Fruit fly (Drosophila melanogaster) whole organism, prepupa: ENCODE measurements around the gene Fmr1.

Source experiments
- Blimp-1 ChIP-seq: fragments of 200-800 bp; sonication (Bioruptor generic); optimal IDR thresholded peaks from 3 replicates; lab custom pipeline; 2017; ENCODE audit warnings: missing biosample characterization, missing genetic modification characterization, mild to moderate bottlenecking, moderate library complexity, missing genetic modification reagents
- CG10631 ChIP-seq: fragments of 200-800 bp; sonication (Bioruptor generic); optimal IDR thresholded peaks from 2 replicates; lab custom pipeline; 2016; ENCODE audit warnings: missing biosample characterization, missing genetic modification characterization
- CG10669 ChIP-seq: fragments of 200-800 bp; sonication (Bioruptor generic); optimal IDR thresholded peaks from 3 replicates; lab custom pipeline; 2018; ENCODE audit warnings: missing biosample characterization, mild to moderate bottlenecking, missing genetic modification characterization, moderate library complexity
- CG11294 ChIP-seq: fragments of 200-800 bp; sonication (Bioruptor generic); IDR thresholded peaks from 2 replicates; pipeline ENCODE4 v1.3.6; 2022; ENCODE audit warnings: missing biosample characterization, missing genetic modification characterization
- CG1621 ChIP-seq: fragments of 200-800 bp; sonication (Bioruptor generic); optimal IDR thresholded peaks from 3 replicates; lab custom pipeline; 2018; ENCODE audit warnings: missing biosample characterization, mild to moderate bottlenecking, missing genetic modification characterization
- CG3032 ChIP-seq: fragments of 200-800 bp; optimal IDR thresholded peaks from 2 replicates; lab custom pipeline; 2019; ENCODE audit warnings: missing biosample characterization, mild to moderate bottlenecking, missing genetic modification characterization, moderate library complexity
- CG3919 ChIP-seq: fragments of 200-800 bp; sonication (Bioruptor generic); optimal IDR thresholded peaks from 3 replicates; lab custom pipeline; 2016; ENCODE audit warnings: missing biosample characterization, missing genetic modification characterization
- CG6163 ChIP-seq: fragments of 200-800 bp; sonication (Bioruptor generic); IDR thresholded peaks from 3 replicates; pipeline ENCODE4 v1.3.6; 2022; ENCODE audit warnings: missing biosample characterization, missing genetic modification characterization
- CG6276 ChIP-seq: fragments of 200-800 bp; sonication (Bioruptor generic); optimal IDR thresholded peaks from 2 replicates; lab custom pipeline; 2017; ENCODE audit warnings: missing biosample characterization, mild to moderate bottlenecking, missing genetic modification characterization
- CG6792 ChIP-seq: fragments of 200-800 bp; sonication (Bioruptor generic); optimal IDR thresholded peaks from 3 replicates; lab custom pipeline; 2016; ENCODE audit warnings: missing biosample characterization, missing genetic modification characterization
- CG6808 ChIP-seq: fragments of 200-800 bp; sonication (Bioruptor generic); optimal IDR thresholded peaks from 3 replicates; lab custom pipeline; 2017; ENCODE audit warnings: missing biosample characterization, missing genetic modification characterization, mild to moderate bottlenecking, moderate library complexity, missing genetic modification reagents
- CG7368 ChIP-seq: fragments of 200-800 bp; sonication (Bioruptor generic); optimal IDR thresholded peaks from 3 replicates; lab custom pipeline; 2016; ENCODE audit warnings: missing biosample characterization, missing genetic modification characterization
- CG8632 ChIP-seq: fragments of 200-800 bp; sonication (Bioruptor generic); optimal IDR thresholded peaks from 3 replicates; lab custom pipeline; 2016; ENCODE audit warnings: missing biosample characterization, missing genetic modification characterization
- Eip75B ChIP-seq: fragments of 200-800 bp; sonication (Bioruptor generic); optimal IDR thresholded peaks from 3 replicates; lab custom pipeline; 2016; ENCODE audit warnings: missing biosample characterization, missing genetic modification characterization
- Eip93F ChIP-seq: fragments of 200-800 bp; sonication (Bioruptor generic); optimal IDR thresholded peaks from 2 replicates; lab custom pipeline; 2016; ENCODE audit warnings: missing biosample characterization, mild to moderate bottlenecking, missing genetic modification characterization
- Ets21C ChIP-seq: fragments of 200-800 bp; sonication (Bioruptor generic); optimal IDR thresholded peaks from 3 replicates; lab custom pipeline; 2016; ENCODE audit warnings: missing biosample characterization, missing genetic modification characterization
- Ets96B ChIP-seq: fragments of 200-800 bp; optimal IDR thresholded peaks from 2 replicates; lab custom pipeline; 2019; ENCODE audit warnings: missing biosample characterization, mild to moderate bottlenecking, missing genetic modification characterization, moderate library complexity
- Hr38 ChIP-seq: sonication (Bioruptor generic); optimal IDR thresholded peaks from 2 replicates; lab custom pipeline; 2016; ENCODE audit warnings: missing biosample characterization, missing genetic modification characterization
- Hr39 ChIP-seq: fragments of 200-800 bp; sonication (Bioruptor generic); optimal IDR thresholded peaks from 2 replicates; lab custom pipeline; 2016; ENCODE audit warnings: missing biosample characterization, missing genetic modification characterization
- Hr4 ChIP-seq: fragments of 200-800 bp; sonication (Bioruptor generic); optimal IDR thresholded peaks from 3 replicates; lab custom pipeline; 2016; ENCODE audit warnings: missing biosample characterization, missing genetic modification characterization
- Lpt ChIP-seq: fragments of 200-800 bp; sonication (Bioruptor generic); optimal IDR thresholded peaks from 3 replicates; lab custom pipeline; 2016; ENCODE audit warnings: missing biosample characterization, missing genetic modification characterization
- OdsH ChIP-seq: fragments of 200-800 bp; sonication (Bioruptor generic); optimal IDR thresholded peaks from 3 replicates; lab custom pipeline; 2016; ENCODE audit warnings: missing biosample characterization, missing genetic modification characterization
- Smox ChIP-seq: fragments of 200-800 bp; sonication (Bioruptor generic); optimal IDR thresholded peaks from 3 replicates; lab custom pipeline; 2016; ENCODE audit warnings: missing biosample characterization, missing genetic modification characterization
- Sox14 ChIP-seq: fragments of 200-800 bp; sonication (Bioruptor generic); optimal IDR thresholded peaks from 3 replicates; lab custom pipeline; 2016; ENCODE audit warnings: missing biosample characterization, missing genetic modification characterization
- acj6 ChIP-seq: fragments of 200-800 bp; sonication (Bioruptor generic); optimal IDR thresholded peaks from 3 replicates; lab custom pipeline; 2016; ENCODE audit warnings: missing biosample characterization, missing genetic modification characterization
- cyc ChIP-seq: fragments of 200-800 bp; sonication (Bioruptor generic); optimal IDR thresholded peaks from 3 replicates; lab custom pipeline; 2016; ENCODE audit warnings: missing biosample characterization, missing genetic modification characterization
- esn ChIP-seq: fragments of 200-800 bp; sonication (Bioruptor generic); optimal IDR thresholded peaks from 2 replicates; lab custom pipeline; 2016; ENCODE audit warnings: missing biosample characterization, mild to moderate bottlenecking, missing genetic modification characterization, moderate library complexity
- fkh ChIP-seq: fragments of 200-800 bp; sonication (Bioruptor generic); optimal IDR thresholded peaks from 3 replicates; lab custom pipeline; 2017; ENCODE audit warnings: missing biosample characterization, mild to moderate bottlenecking, missing genetic modification characterization, moderate library complexity
- net ChIP-seq: fragments of 200-800 bp; sonication (Bioruptor generic); optimal IDR thresholded peaks from 3 replicates; lab custom pipeline; 2016; ENCODE audit warnings: missing biosample characterization, missing genetic modification characterization
- pdm3 ChIP-seq: fragments of 200-800 bp; sonication (Bioruptor generic); optimal IDR thresholded peaks from 3 replicates; lab custom pipeline; 2016; ENCODE audit warnings: missing biosample characterization, missing genetic modification characterization
- ss ChIP-seq, 2 experiments: fragments of 200-800 bp; sonication (Bioruptor generic); optimal IDR thresholded peaks; 2 replicates in 1 of 2; 3 replicates in 1 of 2; lab custom pipeline; 2017 to 2018; ENCODE audit warnings: mild to moderate bottlenecking in 2 of 2, missing biosample characterization in 2 of 2, missing genetic modification characterization in 2 of 2, moderate library complexity in 1 of 2
- topi ChIP-seq: fragments of 200-800 bp; sonication (Bioruptor generic); optimal IDR thresholded peaks from 3 replicates; lab custom pipeline; 2016; ENCODE audit warnings: missing biosample characterization, missing genetic modification characterization
- vri ChIP-seq: fragments of 200-800 bp; sonication (Bioruptor generic); optimal IDR thresholded peaks from 3 replicates; lab custom pipeline; 2016; ENCODE audit warnings: missing biosample characterization, mild to moderate bottlenecking, missing genetic modification characterization

Fmr1 gene

DNA sequence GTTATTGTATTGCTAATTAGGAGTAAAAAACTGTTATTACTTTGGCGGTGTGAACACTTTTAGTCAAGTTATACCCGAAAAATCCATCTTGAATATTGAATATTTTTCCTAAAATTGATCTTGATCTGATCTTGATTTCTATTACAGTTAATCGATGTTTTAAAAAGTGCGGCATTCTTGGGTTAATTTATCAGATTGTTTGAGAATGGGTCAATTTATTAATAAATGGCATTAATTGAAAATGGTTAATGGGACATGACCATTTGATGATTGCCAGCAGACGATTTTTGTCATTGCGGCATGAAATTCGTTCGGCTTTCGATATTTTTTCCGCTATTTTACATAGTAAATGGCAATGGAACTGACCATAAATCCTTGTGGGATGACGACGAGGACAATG lies 46.2 kb downstream of the Fmr1 start, which contains the start of gene CG33631:
TSS of gene CG33631 (plus strand) at position 301 of the 400 bp plus-strand sequence.
- no peak for TF ChIP-seq acj6 (GFP tag; lab: Kevin White, UChicago)
- TF ChIP-seq Ets21C (GFP tag; lab: Kevin White, UChicago): no peak
- no peak for TF ChIP-seq vri (GFP tag; lab: Kevin White, UChicago)
- TF ChIP-seq, all 60 proteins: peak for 0

DNA sequence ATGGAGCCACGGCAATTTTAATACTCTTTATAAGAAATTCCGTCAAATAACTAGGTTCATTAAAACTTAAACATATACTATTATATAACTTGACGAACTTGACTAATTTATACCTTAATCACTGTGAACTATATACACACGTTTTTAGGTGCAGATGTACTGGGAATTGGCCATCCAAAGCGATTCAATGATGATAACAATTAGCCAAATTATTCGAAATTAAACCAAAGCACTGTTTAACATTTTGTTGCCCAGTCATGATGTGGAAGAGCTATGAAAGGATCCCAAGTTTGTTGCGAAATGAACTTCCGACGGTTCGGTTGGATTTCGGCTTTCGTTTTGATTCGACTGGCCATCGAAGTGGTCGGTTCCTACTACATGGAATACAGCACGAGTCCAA lies 47.6 kb downstream of the Fmr1 start, which contains the start of gene CG33630:
TSS of gene CG33630 (plus strand) at position 301 of the 400 bp plus-strand sequence.
- TF ChIP-seq Lpt (GFP tag; lab: Kevin White, UChicago) (no peak), Blimp-1 (no peak), pdm3 (no peak), CG1621 (tag; lab: Kevin White, UChicago) (no peak), Hr38 (no peak), CG8632 (GFP tag; lab: Kevin White, UChicago) (no peak), OdsH (GFP tag; lab: Kevin White, UChicago) (no peak), cyc (GFP tag; lab: Kevin White, UChicago) (no peak), Sox14 (GFP tag; lab: Kevin White, UChicago) (no peak), CG6808 (GFP tag; lab: Kevin White, UChicago) (no peak), CG6163 (GFP tag; lab: Robert Waterston, UW) (no peak), CG3919 (GFP tag; lab: Kevin White, UChicago) (no peak), Smox (GFP tag; lab: Kevin White, UChicago) (no peak)

- TF ChIP-seq CG3032 (tag; lab: Kevin White, UChicago): no peak
- no peak for TF ChIP-seq Ets21C (GFP tag; lab: Kevin White, UChicago)
- TF ChIP-seq topi: no peak
- TF ChIP-seq net (GFP tag; lab: Kevin White, UChicago): no peak
- TF ChIP-seq Blimp-1: no peak
- TF ChIP-seq ss (GFP tag; optimal IDR thresholded peaks at IDR 0.05; lab: Kevin White, UChicago): no peak
- TF ChIP-seq CG6808 (GFP tag; lab: Kevin White, UChicago): no peak
- no peak for TF ChIP-seq Eip93F (GFP tag; lab: Kevin White, UChicago)
- TF ChIP-seq, all 60 proteins: peak for 0
These were observed 50.0 kb downstream of the Fmr1 start, which contains the start of gene Npc2c for dm6 chr3R:10059952-10060351. TSS of gene Npc2c (plus strand) at chr3R:10060252.

DNA sequence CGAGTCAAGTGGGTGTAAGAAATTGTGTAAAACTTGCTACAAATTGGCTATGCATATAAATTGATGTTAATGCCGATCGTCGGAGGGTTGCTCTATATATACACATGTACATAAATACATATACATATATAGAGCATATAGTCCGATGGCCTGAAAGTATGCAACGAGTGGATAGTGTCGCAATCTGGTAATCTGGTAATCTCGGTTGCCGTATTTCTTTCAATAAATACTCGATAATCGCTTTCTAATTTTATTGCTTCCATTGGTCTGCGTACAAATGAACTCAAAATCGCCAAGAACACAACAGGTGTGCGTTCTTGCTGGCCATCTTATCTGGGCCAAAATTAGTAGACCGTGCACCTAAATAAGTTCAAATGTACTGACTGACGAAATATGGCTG lies 50.6 kb downstream of the Fmr1 start:
- no peak for TF ChIP-seq acj6 (GFP tag; lab: Kevin White, UChicago)
- TF ChIP-seq CG3032 (tag; lab: Kevin White, UChicago): no peak
- TF ChIP-seq Eip75B (GFP tag; lab: Kevin White, UChicago): no peak
- peak; percentile 27 for TF ChIP-seq vri (GFP tag; lab: Kevin White, UChicago)
- TF ChIP-seq Ets96B (tag; lab: Kevin White, UChicago): no peak
- no peak for TF ChIP-seq CG6276 (GFP tag; lab: Kevin White, UChicago)

dm6 chr3R:10056647-10057046 lies 53.3 kb downstream of the Fmr1 start:
- TF ChIP-seq CG3919 (GFP tag; lab: Kevin White, UChicago) (no peak), fkh (GFP tag; lab: Kevin White, UChicago) (no peak), Hr39 (GFP tag; lab: Kevin White, UChicago) (no peak), CG10669 (GFP tag; lab: Kevin White, UChicago) (no peak), acj6 (GFP tag; lab: Kevin White, UChicago) (no peak), esn (GFP tag; lab: Kevin White, UChicago) (no peak), Hr4 (no peak), CG7368 (GFP tag; lab: Kevin White, UChicago) (no peak), CG10631 (GFP tag; lab: Kevin White, UChicago) (no peak), CG6792 (GFP tag; lab: Kevin White, UChicago) (no peak), CG11294 (GFP tag; lab: Robert Waterston, UW) (no peak), ss (GFP tag; optimal IDR thresholded peaks at IDR 0.05; lab: Kevin White, UChicago) (no peak)
